Worm (Caenorhabditis elegans) whole organism, L4 larva: ENCODE results near the gene tbx-35.

ENCODE experiments used
- daf-16 ChIP-seq, 3 experiments: sonication (generic microtip); optimal IDR thresholded peaks; 2 replicates each; lab custom pipeline; 2016 to 2017; ENCODE audit warnings: missing genetic modification characterization in 3 of 3, missing genetic modification reagents in 3 of 3, mild to moderate bottlenecking in 2 of 3, missing compliant biosample characterization in 2 of 3, missing biosample characterization in 1 of 3, moderate library complexity in 1 of 3
- mxl-3 ChIP-seq: fragments of 200-800 bp; sonication (Bioruptor generic); optimal IDR thresholded peaks from 2 replicates; lab custom pipeline; 2018; ENCODE audit warnings: mild to moderate bottlenecking, missing genetic modification characterization, missing compliant biosample characterization
- zag-1 ChIP-seq: fragments of 150-350 bp; optimal IDR thresholded peaks from 2 replicates; lab custom pipeline; 2014; ENCODE audit warnings: missing biosample characterization, missing genetic modification characterization

ce11 chrII:5531855-5532328 is 6.7 kb upstream of the tbx-35 start, which contains the start of gene C17C3.9:
- TF ChIP-seq daf-16 (GFP tag; optimal IDR thresholded peaks at IDR 0.05; lab: Kevin White, UChicago) (no peak), daf-16 (tag; optimal IDR thresholded peaks at IDR 0.05; lab: Kevin White, UChicago) (no peak), mxl-3 (GFP tag; lab: Kevin White, UChicago) (no peak), zag-1 (tag; lab: Kevin White, UChicago) (no peak)
